Worm (Caenorhabditis elegans) whole organism, midembryonic: ENCODE data around the gene gst-11.

Source experiments
- cog-1 ChIP-seq: sonication (generic microtip); optimal IDR thresholded peaks from 2 replicates; lab custom pipeline; 2016; ENCODE audit warnings: missing genetic modification characterization, missing compliant biosample characterization
- flt-1 ChIP-seq: fragments of 200-800 bp; sonication (Bioruptor generic); IDR thresholded peaks from 2 replicates; pipeline ENCODE4 v1.3.6; 2022; ENCODE audit warnings: missing genetic modification characterization, missing compliant biosample characterization
- ref-1 ChIP-seq: fragments of 200-800 bp; sonication (Bioruptor generic); conservative IDR thresholded peaks from 2 replicates; pipeline ENCODE4 v1.3.6; 2022; ENCODE audit warnings: missing genetic modification reagents, missing genetic modification characterization, missing compliant biosample characterization
- tab-1 ChIP-seq: fragments of 200-800 bp; sonication (Bioruptor generic); IDR thresholded peaks from 2 replicates; pipeline ENCODE4 v1.3.6; 2022; ENCODE audit warnings: missing genetic modification characterization, missing compliant biosample characterization

DNA sequence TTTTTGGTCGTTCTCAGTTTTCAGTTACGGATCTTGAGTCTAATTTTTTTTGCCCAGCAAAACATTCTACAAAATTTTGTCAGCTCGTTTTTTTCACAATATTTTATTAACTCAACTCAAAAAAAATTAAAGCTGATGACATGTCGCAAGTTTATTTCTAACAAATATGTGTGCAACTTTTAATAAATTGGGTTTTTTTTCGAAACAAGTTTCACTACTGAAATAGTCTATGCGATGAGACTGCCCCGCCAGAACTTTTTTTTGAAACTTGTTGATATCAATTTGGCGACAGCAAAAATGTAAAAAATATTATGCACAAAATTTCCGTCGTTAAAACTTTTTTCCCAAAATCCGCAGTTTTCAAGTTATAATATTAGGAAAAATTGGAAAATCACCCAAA lies 10.4 kb downstream of the gst-11 start, which contains the start of gene C18B2.2:
- TF ChIP-seq ref-1 (GFP tag; lab: Robert Waterston, UW) (no peak), tab-1 (no peak), flt-1 (no peak), cog-1 (tag; lab: Kevin White, UChicago) (no peak)
